Worm (Caenorhabditis elegans): Measurements from ENCODE around the gene ngn-1.

ce11 chrIV:2639666-2640273, 11.7 kb upstream of the ngn-1 start:
- TF ChIP-seq F13C5.2 (tag; optimal IDR thresholded peaks at IDR 0.05) (no peak), sea-1 (GFP tag; conservative IDR thresholded peaks at IDR 0.05) (peak; percentile 82), ama-1 (optimal IDR thresholded peaks at IDR 0.05) (no peak), flt-1 (GFP tag; IDR thresholded peaks at IDR 0.05) (peak; percentile 67), tbx-37 (GFP tag; conservative IDR thresholded peaks at IDR 0.05) (peak; percentile 52; the same call in 1 of the 2 replicates), ets-7 (tag; optimal IDR thresholded peaks at IDR 0.05) (peak; percentile 21), B0310.2 (tag; optimal IDR thresholded peaks at IDR 0.05) (peak; percentile 21), hnd-1 (tag; optimal IDR thresholded peaks at IDR 0.05) (peak; percentile 4), tbx-11 (GFP tag; IDR thresholded peaks at IDR 0.05) (peak; percentile 73)
